Worm (Caenorhabditis elegans) whole organism, young adult: ENCODE results near the gene F58E1.13.

Experiments
- B0019.2 ChIP-seq: fragments of 200-800 bp; sonication (Bioruptor generic); conservative IDR thresholded peaks from 2 replicates; pipeline ENCODE4 v1.3.6; 2022; ENCODE audit warnings: missing genetic modification reagents, missing genetic modification characterization, missing compliant biosample characterization
- B0336.3 ChIP-seq: fragments of 200-800 bp; sonication (Bioruptor generic); IDR thresholded peaks from 2 replicates; pipeline ENCODE4 v1.3.6; 2022; ENCODE audit warnings: missing genetic modification characterization, missing compliant biosample characterization
- C06A6.2 ChIP-seq: fragments of 200-800 bp; sonication (Bioruptor generic); conservative IDR thresholded peaks from 2 replicates; pipeline ENCODE4 v1.3.6; 2022; ENCODE audit warnings: missing genetic modification characterization, missing compliant biosample characterization
- C17E4.6 ChIP-seq: fragments of 200-800 bp; sonication (Bioruptor generic); IDR thresholded peaks from 2 replicates; pipeline ENCODE4 v1.3.6; 2022; ENCODE audit warnings: missing genetic modification reagents, missing genetic modification characterization, missing compliant biosample characterization
- F39B2.1 ChIP-seq: fragments of 200-800 bp; sonication (Bioruptor generic); IDR thresholded peaks from 2 replicates; pipeline ENCODE4 v1.3.6; 2022; ENCODE audit warnings: missing genetic modification reagents, missing genetic modification characterization, missing compliant biosample characterization
- F57C9.4 ChIP-seq: sonication (generic microtip); optimal IDR thresholded peaks from 2 replicates; lab custom pipeline; 2017; ENCODE audit warnings: mild to moderate bottlenecking, missing genetic modification characterization, missing compliant biosample characterization
- K11D2.4 ChIP-seq: fragments of 200-800 bp; sonication (Bioruptor generic); IDR thresholded peaks from 2 replicates; pipeline ENCODE4 v1.3.6; 2022; ENCODE audit warnings: missing genetic modification reagents, missing genetic modification characterization, missing compliant biosample characterization
- T07F8.4 ChIP-seq: sonication (generic microtip); optimal IDR thresholded peaks from 2 replicates; lab custom pipeline; 2016; ENCODE audit warnings: mild to moderate bottlenecking, missing genetic modification characterization, moderate library complexity, missing compliant biosample characterization
- T26A5.8 ChIP-seq: sonication (generic microtip); optimal IDR thresholded peaks from 2 replicates; lab custom pipeline; 2016; ENCODE audit warnings: missing genetic modification characterization, missing compliant biosample characterization
- Y53G8AR.9 ChIP-seq: fragments of 200-800 bp; sonication (Bioruptor generic); conservative IDR thresholded peaks from 2 replicates; pipeline ENCODE4 v1.3.6; 2022; ENCODE audit warnings: missing genetic modification reagents, missing genetic modification characterization, missing compliant biosample characterization
- Y56A3A.18 ChIP-seq: fragments of 200-800 bp; sonication (Bioruptor generic); IDR thresholded peaks from 2 replicates; pipeline ENCODE4 v1.3.6; 2022; ENCODE audit warnings: missing genetic modification reagents, missing genetic modification characterization, missing compliant biosample characterization
- aptf-2 ChIP-seq: fragments of 200-800 bp; sonication (Bioruptor generic); conservative IDR thresholded peaks from 2 replicates; pipeline ENCODE4 v1.3.6; 2022; ENCODE audit warnings: missing genetic modification reagents, missing genetic modification characterization, missing compliant biosample characterization
- attf-3 ChIP-seq: fragments of 200-800 bp; sonication (Bioruptor generic); conservative IDR thresholded peaks from 2 replicates; pipeline ENCODE4 v1.3.6; 2022; ENCODE audit warnings: missing genetic modification reagents, missing genetic modification characterization, missing compliant biosample characterization
- attf-5 ChIP-seq: fragments of 200-800 bp; sonication (Bioruptor generic); optimal IDR thresholded peaks from 2 replicates; lab custom pipeline; 2018; ENCODE audit warnings: mild to moderate bottlenecking, missing genetic modification characterization, missing compliant biosample characterization
- ccch-3 ChIP-seq: fragments of 200-800 bp; sonication (Bioruptor generic); optimal IDR thresholded peaks from 2 replicates; lab custom pipeline; 2018; ENCODE audit warnings: mild to moderate bottlenecking, missing genetic modification characterization, missing compliant biosample characterization
- cebp-2 ChIP-seq: fragments of 200-800 bp; sonication (Bioruptor generic); IDR thresholded peaks from 2 replicates; pipeline ENCODE4 v1.3.6; 2022; ENCODE audit warnings: missing genetic modification characterization, missing compliant biosample characterization
- ceh-58 ChIP-seq: fragments of 200-800 bp; sonication (Bioruptor generic); IDR thresholded peaks from 2 replicates; pipeline ENCODE4 v1.3.6; 2022; ENCODE audit warnings: missing genetic modification characterization, missing compliant biosample characterization
- dpl-1 ChIP-seq: fragments of 150-350 bp; optimal IDR thresholded peaks from 2 replicates; lab custom pipeline; 2014; ENCODE audit warnings: missing biosample characterization, missing genetic modification reagents, missing genetic modification characterization
- egrh-3 ChIP-seq: fragments of 200-800 bp; sonication (Bioruptor generic); IDR thresholded peaks from 2 replicates; pipeline ENCODE4 v1.3.6; 2022; ENCODE audit warnings: missing genetic modification reagents, missing genetic modification characterization, missing compliant biosample characterization
- ets-4 ChIP-seq: fragments of 200-800 bp; sonication (Bioruptor generic); optimal IDR thresholded peaks from 2 replicates; lab custom pipeline; 2018; ENCODE audit warnings: mild to moderate bottlenecking, missing genetic modification characterization, missing compliant biosample characterization
- hlh-12 ChIP-seq: sonication (generic microtip); optimal IDR thresholded peaks from 2 replicates; lab custom pipeline; 2016; ENCODE audit warnings: missing genetic modification characterization, missing compliant biosample characterization
- hlh-26 ChIP-seq: fragments of 200-800 bp; sonication (Bioruptor generic); conservative IDR thresholded peaks from 2 replicates; pipeline ENCODE4 v1.3.6; 2022; ENCODE audit warnings: missing genetic modification reagents, missing genetic modification characterization, missing compliant biosample characterization
- hmg-1.2 ChIP-seq: fragments of 200-800 bp; sonication (Bioruptor generic); IDR thresholded peaks from 2 replicates; pipeline ENCODE4 v1.3.6; 2022; ENCODE audit warnings: missing genetic modification reagents, missing genetic modification characterization, missing compliant biosample characterization
- let-607 ChIP-seq, 2 experiments: fragments of 200-800 bp in 1 of 2; sonication (Bioruptor generic) in 1 of 2; sonication (generic microtip) in 1 of 2; optimal IDR thresholded peaks; 2 replicates each; lab custom pipeline; 2016 to 2018; ENCODE audit warnings: mild to moderate bottlenecking in 2 of 2, missing compliant biosample characterization in 2 of 2, missing genetic modification characterization in 2 of 2, moderate library complexity in 2 of 2, missing genotype in 1 of 2
- lin-35 ChIP-seq, 3 experiments: fragments of 150-350 bp in 2 of 3; sonication (generic microtip) in 1 of 3; optimal IDR thresholded peaks; 2 replicates each; lab custom pipeline; 2014 to 2018; ENCODE audit warnings: missing biosample characterization in 3 of 3, missing genetic modification characterization in 3 of 3, missing genetic modification reagents in 3 of 3
- madf-10 ChIP-seq: sonication (generic microtip); optimal IDR thresholded peaks from 2 replicates; lab custom pipeline; 2016; ENCODE audit warnings: mild to moderate bottlenecking, missing genetic modification characterization, missing compliant biosample characterization
- madf-6 ChIP-seq: fragments of 200-800 bp; sonication (Bioruptor generic); IDR thresholded peaks from 2 replicates; pipeline ENCODE4 v1.3.6; 2022; ENCODE audit warnings: missing genetic modification reagents, missing genetic modification characterization, missing compliant biosample characterization
- mcd-1 ChIP-seq: fragments of 200-800 bp; sonication (Bioruptor generic); IDR thresholded peaks from 2 replicates; pipeline ENCODE4 v1.3.6; 2022; ENCODE audit warnings: missing genetic modification reagents, missing genetic modification characterization, missing compliant biosample characterization
- mxl-1 ChIP-seq: sonication (generic microtip); optimal IDR thresholded peaks from 2 replicates; lab custom pipeline; 2016; ENCODE audit warnings: missing genetic modification characterization, missing compliant biosample characterization
- nfya-1 ChIP-seq: sonication (generic microtip); optimal IDR thresholded peaks from 2 replicates; lab custom pipeline; 2017; ENCODE audit warnings: antibody characterized with exemption, missing compliant biosample characterization, missing genetic modification characterization, borderline replicate concordance; ENCODE audit not compliant: insufficient read depth
- nhr-179 ChIP-seq: sonication (generic microtip); optimal IDR thresholded peaks from 2 replicates; lab custom pipeline; 2016; ENCODE audit warnings: mild to moderate bottlenecking, missing genetic modification characterization, missing compliant biosample characterization
- pbrm-1 ChIP-seq: fragments of 200-800 bp; sonication (Bioruptor generic); IDR thresholded peaks from 2 replicates; pipeline ENCODE4 v1.3.6; 2022; ENCODE audit warnings: missing genetic modification reagents, missing genetic modification characterization, missing compliant biosample characterization
- rec-8 ChIP-seq, 2 experiments: sonication (generic microtip); optimal IDR thresholded peaks; 2 replicates each; lab custom pipeline; 2016; ENCODE audit warnings: mild to moderate bottlenecking in 2 of 2, missing genetic modification characterization in 2 of 2, missing genetic modification reagents in 2 of 2, missing genotype in 2 of 2, missing biosample characterization in 1 of 2, missing compliant biosample characterization in 1 of 2, moderate library complexity in 1 of 2
- snpc-3.4 ChIP-seq: sonication (generic microtip); optimal IDR thresholded peaks from 2 replicates; lab custom pipeline; 2017; ENCODE audit warnings: missing genetic modification characterization, mild to moderate bottlenecking, missing compliant biosample characterization, antibody characterized with exemption, moderate library complexity, missing genotype, missing genetic modification reagents
- sptf-2 ChIP-seq: fragments of 200-800 bp; sonication (Bioruptor generic); optimal IDR thresholded peaks from 2 replicates; lab custom pipeline; 2018; ENCODE audit warnings: mild to moderate bottlenecking, missing genetic modification characterization, missing compliant biosample characterization
- unc-62 ChIP-seq: fragments of 150-350 bp; optimal IDR thresholded peaks from 2 replicates; lab custom pipeline; 2014; ENCODE audit warnings: missing biosample characterization, missing genetic modification reagents, missing genetic modification characterization
- xnd-1 ChIP-seq: sonication (generic microtip); optimal IDR thresholded peaks from 2 replicates; lab custom pipeline; 2016; ENCODE audit warnings: missing genotype, missing genetic modification reagents, missing genetic modification characterization, missing compliant biosample characterization
- zfh-2 ChIP-seq: fragments of 200-800 bp; sonication (Bioruptor generic); conservative IDR thresholded peaks from 2 replicates; pipeline ENCODE4 v1.3.6; 2022; ENCODE audit warnings: missing genetic modification reagents, missing genetic modification characterization, missing compliant biosample characterization

Gene F58E1.13

DNA sequence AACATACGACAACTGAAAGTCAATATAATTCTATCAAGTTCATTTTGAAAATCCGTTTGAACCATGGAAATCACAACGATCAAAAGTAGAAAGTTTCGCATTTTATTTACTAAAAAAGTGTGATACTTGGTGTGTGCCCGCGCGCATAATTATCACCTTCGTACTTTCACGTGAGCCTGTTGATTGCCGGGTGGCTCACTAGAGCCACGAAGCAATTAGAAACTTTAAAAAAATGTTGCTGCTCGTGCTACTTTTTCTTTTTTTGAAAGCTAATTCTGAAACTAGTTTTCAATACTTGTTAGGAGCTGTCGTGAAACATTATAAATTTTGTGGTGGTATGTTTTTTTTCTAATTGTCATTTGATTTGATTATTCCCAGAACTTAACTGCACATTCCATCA lies 43.2 kb upstream of the F58E1.13 start, which contains the start of the genes irld-9 and irld-33:
Gene irld-9, minus strand, starts transcription at position 101 of the 400 bp plus-strand sequence.
Gene irld-33, plus strand, starts transcription at position 209 of the 400 bp plus-strand sequence.
- no peak for TF ChIP-seq zfh-2 (GFP tag; lab: Robert Waterston, UW)
- TF ChIP-seq B0019.2 (GFP tag; lab: Robert Waterston, UW) = no peak
- no peak for TF ChIP-seq snpc-3.4 (tag; lab: Kevin White, UChicago)
- no peak for TF ChIP-seq unc-62 (GFP tag; lab: Kevin White, UChicago)
- TF ChIP-seq madf-6 = no peak
- no peak for TF ChIP-seq hlh-12 (tag; lab: Kevin White, UChicago)
- TF ChIP-seq B0336.3 = no peak
- no peak for TF ChIP-seq F57C9.4 (tag; lab: Kevin White, UChicago)
- TF ChIP-seq T07F8.4 (tag; lab: Kevin White, UChicago) = no peak
- no peak for TF ChIP-seq ets-4 (GFP tag; lab: Kevin White, UChicago)
- TF ChIP-seq sptf-2 (GFP tag; lab: Kevin White, UChicago) = no peak
- no peak for TF ChIP-seq ccch-3 (GFP tag; lab: Kevin White, UChicago)
- no peak for TF ChIP-seq F39B2.1
- no peak for TF ChIP-seq K11D2.4

DNA sequence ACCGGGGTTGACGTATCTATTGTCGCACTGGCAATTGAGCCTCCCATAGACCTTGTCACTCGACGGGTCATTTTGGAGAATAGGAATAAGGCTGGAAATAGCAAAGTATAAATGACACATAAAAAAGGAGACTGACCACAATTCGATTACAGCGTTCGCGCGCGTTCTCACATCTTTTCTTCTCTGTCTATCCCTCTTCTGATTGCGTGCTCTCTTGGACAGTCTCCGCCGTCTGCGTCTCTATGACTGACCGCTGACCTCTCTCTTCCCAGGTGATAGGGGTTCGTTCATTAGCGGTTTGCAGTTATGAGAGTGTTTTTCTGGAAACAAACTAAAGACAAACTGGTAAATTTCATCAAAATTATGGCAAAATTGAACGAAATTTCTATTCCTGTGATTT lies 40.7 kb upstream of the F58E1.13 start, which contains the start of gene ceh-83:
Gene ceh-83, minus strand, starts transcription at position 181 of the 400 bp plus-strand sequence.
- TF ChIP-seq aptf-2 (GFP tag; lab: Robert Waterston, UW) = 0 out of 2 replicates have a peak, but pooled peaks have one; percentile 52
- TF ChIP-seq hmg-1.2 = peak; percentile 92
- TF ChIP-seq attf-5 (GFP tag; lab: Kevin White, UChicago) = no peak
- no peak for TF ChIP-seq C17E4.6 (GFP tag; lab: Robert Waterston, UW)
- 0 out of 2 replicates have a peak, but pooled peaks have one; percentile 25 for TF ChIP-seq pbrm-1

DNA sequence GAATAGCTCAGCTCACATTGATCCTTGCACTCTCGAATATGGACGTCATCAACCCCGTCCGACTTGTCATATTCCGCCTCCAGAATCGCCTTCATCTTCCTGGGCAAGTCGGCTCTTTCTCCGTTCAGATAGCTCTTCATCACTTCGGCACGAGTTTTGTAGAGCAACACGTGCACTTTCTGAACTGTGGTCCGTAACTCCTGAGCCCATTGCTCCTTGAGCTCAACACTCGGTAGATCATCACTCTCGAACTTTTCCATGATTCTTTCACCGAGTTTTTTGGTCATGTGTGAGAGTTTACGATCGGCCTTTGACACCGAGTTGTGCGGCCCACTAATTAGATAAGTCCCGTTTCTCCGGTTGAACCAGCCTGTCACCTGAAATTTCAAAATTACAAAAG lies 39.5 kb upstream of the F58E1.13 start:
- TF ChIP-seq rec-8 (tag; optimal IDR thresholded peaks at IDR 0.05; lab: Kevin White, UChicago) = no peak
- TF ChIP-seq xnd-1 = no peak
- TF ChIP-seq ceh-58 (GFP tag; lab: Robert Waterston, UW) = no peak
- no peak for TF ChIP-seq T26A5.8
- no peak for TF ChIP-seq let-607 (tag; optimal IDR thresholded peaks at IDR 0.05; lab: Kevin White, UChicago)
- TF ChIP-seq dpl-1 = no peak
- no peak for TF ChIP-seq C06A6.2
- TF ChIP-seq Y56A3A.18 (GFP tag; lab: Robert Waterston, UW) = no peak
- TF ChIP-seq hmg-1.2 = no peak
- TF ChIP-seq Y53G8AR.9 (GFP tag; lab: Robert Waterston, UW) = no peak
- TF ChIP-seq madf-10 (tag; lab: Kevin White, UChicago) = no peak
- no peak for TF ChIP-seq lin-35 (GFP tag; optimal IDR thresholded peaks at IDR 0.05; lab: Kevin White, UChicago)
- TF ChIP-seq attf-3 (GFP tag; lab: Robert Waterston, UW) = no peak
- TF ChIP-seq cebp-2 (GFP tag; lab: Robert Waterston, UW) = no peak
- TF ChIP-seq nfya-1 (tag; lab: Kevin White, UChicago) = no peak
- no peak for TF ChIP-seq hlh-26 (GFP tag; lab: Robert Waterston, UW)
- no peak for TF ChIP-seq mxl-1 (tag; lab: Kevin White, UChicago)
- no peak for TF ChIP-seq egrh-3 (GFP tag; lab: Robert Waterston, UW)
- TF ChIP-seq mcd-1 (GFP tag; lab: Robert Waterston, UW) = no peak
- TF ChIP-seq nhr-179 (tag; lab: Kevin White, UChicago) = no peak
